Worm (Caenorhabditis elegans): ENCODE data around the gene F18E2.15.
A peak's percentile ranks its signal among the peaks of the same experiment; 100 is the strongest.

ce11 chrV:12792752-12793151 lies 31.9 kb upstream of the F18E2.15 start, which contains the start of gene ugt-5:
- TF ChIP-seq nhr-237 (tag; optimal IDR thresholded peaks at IDR 0.05) (no peak), nhr-28 (tag; optimal IDR thresholded peaks at IDR 0.05) (peak; percentile 76), jun-1 (tag; optimal IDR thresholded peaks at IDR 0.05) (no peak), skn-1 (tag; optimal IDR thresholded peaks at IDR 0.05) (no peak), ama-1 (optimal IDR thresholded peaks at IDR 0.05) (no peak), ceh-44 (GFP tag; IDR thresholded peaks at IDR 0.05) (no peak), unc-62 (GFP tag; optimal IDR thresholded peaks at IDR 0.05 in 1 of 2) (no peak), unc-62 (tag; optimal IDR thresholded peaks at IDR 0.05) (no peak), nhr-77 (tag; optimal IDR thresholded peaks at IDR 0.05) (peak; percentile 18), F10B5.3 (tag; optimal IDR thresholded peaks at IDR 0.05) (no peak)
